Fruit fly (Drosophila melanogaster) whole organism, embryonic: ENCODE data around the gene pix.

ENCODE experiments used
- Ada2b ChIP-seq: fragments of 200-800 bp; sonication (Bioruptor generic); IDR thresholded peaks from 2 replicates; pipeline ENCODE4 v1.3.6; 2022; ENCODE audit warnings: missing biosample characterization, missing genetic modification characterization
- Atf6 ChIP-seq: fragments of 200-800 bp; sonication (Bioruptor generic); IDR thresholded peaks from 2 replicates; pipeline ENCODE4 v1.3.6; 2022; ENCODE audit warnings: missing biosample characterization, missing genetic modification characterization
- B-H2 ChIP-seq: fragments of 200-800 bp; sonication (Bioruptor generic); optimal IDR thresholded peaks from 2 replicates; lab custom pipeline; 2018; ENCODE audit warnings: missing biosample characterization, mild to moderate bottlenecking, missing genetic modification characterization
- CG12219 ChIP-seq: fragments of 200-800 bp; sonication (Bioruptor generic); optimal IDR thresholded peaks from 3 replicates; lab custom pipeline; 2018; ENCODE audit warnings: missing biosample characterization, mild to moderate bottlenecking, missing genetic modification characterization
- CG12659 ChIP-seq: fragments of 200-800 bp; sonication (Bioruptor generic); optimal IDR thresholded peaks from 3 replicates; lab custom pipeline; 2017; ENCODE audit warnings: mild to moderate bottlenecking, missing biosample characterization, missing genetic modification reagents, missing genetic modification characterization
- CG12769 ChIP-seq: fragments of 200-800 bp; sonication (Bioruptor generic); optimal IDR thresholded peaks from 2 replicates; lab custom pipeline; 2019; ENCODE audit warnings: missing biosample characterization, mild to moderate bottlenecking, missing genetic modification characterization, moderate library complexity
- CG16815 ChIP-seq: fragments of 200-800 bp; sonication (Bioruptor generic); optimal IDR thresholded peaks from 3 replicates; lab custom pipeline; 2017; ENCODE audit warnings: missing biosample characterization, mild to moderate bottlenecking, missing genetic modification characterization
- CG17361 ChIP-seq: fragments of 200-800 bp; sonication (Bioruptor generic); IDR thresholded peaks from 3 replicates; pipeline ENCODE4 v1.3.6; 2022; ENCODE audit warnings: missing biosample characterization, missing genetic modification characterization
- CG18476 ChIP-seq: fragments of 200-800 bp; sonication (Bioruptor generic); optimal IDR thresholded peaks from 2 replicates; lab custom pipeline; 2016; ENCODE audit warnings: missing biosample characterization, mild to moderate bottlenecking, missing genetic modification characterization
- CG2202 ChIP-seq: fragments of 200-800 bp; sonication (Bioruptor generic); optimal IDR thresholded peaks from 2 replicates; lab custom pipeline; 2018; ENCODE audit warnings: missing biosample characterization, mild to moderate bottlenecking, missing genetic modification characterization
- CG3847 ChIP-seq: fragments of 200-800 bp; sonication (Bioruptor generic); IDR thresholded peaks from 2 replicates; pipeline ENCODE4 v1.3.6; 2022; ENCODE audit warnings: missing biosample characterization, missing genetic modification characterization
- CG4707 ChIP-seq: fragments of 200-800 bp; sonication (Bioruptor generic); optimal IDR thresholded peaks from 2 replicates; lab custom pipeline; 2018; ENCODE audit warnings: missing biosample characterization, mild to moderate bottlenecking, missing genetic modification characterization, moderate library complexity
- CG6654 ChIP-seq: fragments of 200-800 bp; sonication (Bioruptor generic); optimal IDR thresholded peaks from 2 replicates; lab custom pipeline; 2017; ENCODE audit warnings: missing biosample characterization, mild to moderate bottlenecking, missing genetic modification characterization
- CG7556 ChIP-seq: fragments of 200-800 bp; sonication (Bioruptor generic); optimal IDR thresholded peaks from 2 replicates; lab custom pipeline; 2017; ENCODE audit warnings: missing biosample characterization, mild to moderate bottlenecking, missing genetic modification characterization
- CG7839 ChIP-seq: fragments of 200-800 bp; sonication (Bioruptor generic); optimal IDR thresholded peaks from 3 replicates; lab custom pipeline; 2018; ENCODE audit warnings: missing biosample characterization, mild to moderate bottlenecking, missing genetic modification characterization, moderate library complexity
- CG8089 ChIP-seq: fragments of 200-800 bp; sonication (Bioruptor generic); optimal IDR thresholded peaks from 3 replicates; lab custom pipeline; 2016; ENCODE audit warnings: missing biosample characterization, missing genetic modification characterization
- Dad ChIP-seq: fragments of 200-800 bp; sonication (Bioruptor generic); optimal IDR thresholded peaks from 3 replicates; lab custom pipeline; 2016; ENCODE audit warnings: missing biosample characterization, missing genetic modification characterization
- Deaf1 ChIP-seq: fragments of 200-800 bp; optimal IDR thresholded peaks from 3 replicates; lab custom pipeline; 2019; ENCODE audit warnings: missing biosample characterization, mild to moderate bottlenecking, missing genetic modification characterization, moderate library complexity
- Dip3 ChIP-seq: fragments of 200-800 bp; sonication (Bioruptor generic); optimal IDR thresholded peaks from 3 replicates; lab custom pipeline; 2016; ENCODE audit warnings: missing biosample characterization, missing genetic modification characterization
- Doc2 ChIP-seq: fragments of 200-800 bp; sonication (Bioruptor generic); IDR thresholded peaks from 2 replicates; pipeline ENCODE4 v1.3.6; 2022; ENCODE audit warnings: missing biosample characterization, missing genetic modification characterization
- E2f2 ChIP-seq: fragments of 200-800 bp; sonication (Bioruptor generic); IDR thresholded peaks from 2 replicates; pipeline ENCODE4 v1.3.6; 2022; ENCODE audit warnings: missing biosample characterization, missing genetic modification characterization
- Fer3 ChIP-seq: fragments of 200-800 bp; sonication (Bioruptor generic); optimal IDR thresholded peaks from 2 replicates; lab custom pipeline; 2018; ENCODE audit warnings: missing biosample characterization, mild to moderate bottlenecking, missing genetic modification characterization, moderate library complexity
- Hr51 ChIP-seq, 2 experiments: fragments of 200-800 bp; sonication (Bioruptor generic); optimal IDR thresholded peaks; 2 replicates in 1 of 2; 3 replicates in 1 of 2; lab custom pipeline; 2016 to 2018; ENCODE audit warnings: missing biosample characterization in 2 of 2, missing genetic modification characterization in 2 of 2, mild to moderate bottlenecking in 1 of 2, moderate library complexity in 1 of 2
- Hsf ChIP-seq: fragments of 200-800 bp; sonication (Bioruptor generic); optimal IDR thresholded peaks from 3 replicates; lab custom pipeline; 2016; ENCODE audit warnings: missing biosample characterization, missing genetic modification characterization
- Max ChIP-seq: fragments of 200-800 bp; sonication (Bioruptor generic); optimal IDR thresholded peaks from 2 replicates; lab custom pipeline; 2016; ENCODE audit warnings: missing biosample characterization, mild to moderate bottlenecking, missing genetic modification characterization
- NC2β ChIP-seq: fragments of 200-800 bp; sonication (Bioruptor generic); optimal IDR thresholded peaks from 2 replicates; lab custom pipeline; 2016; ENCODE audit warnings: missing biosample characterization, missing genetic modification characterization
- Poxn ChIP-seq: fragments of 200-800 bp; sonication (Bioruptor generic); IDR thresholded peaks from 2 replicates; pipeline ENCODE4 v1.3.6; 2022; ENCODE audit warnings: missing biosample characterization, missing genetic modification characterization
- Vsx1 ChIP-seq: fragments of 200-800 bp; sonication (Bioruptor generic); optimal IDR thresholded peaks from 2 replicates; lab custom pipeline; 2017; ENCODE audit warnings: missing biosample characterization, mild to moderate bottlenecking, missing genetic modification characterization, missing genetic modification reagents
- YL-1 ChIP-seq: fragments of 200-800 bp; sonication (Bioruptor generic); optimal IDR thresholded peaks from 3 replicates; lab custom pipeline; 2017; ENCODE audit warnings: missing biosample characterization, mild to moderate bottlenecking, missing genetic modification characterization
- bsh ChIP-seq, 2 experiments: fragments of 200-800 bp; sonication (Bioruptor generic); optimal IDR thresholded peaks; 2 replicates each; lab custom pipeline; 2017 to 2018; ENCODE audit warnings: mild to moderate bottlenecking in 2 of 2, missing biosample characterization in 2 of 2, missing genetic modification characterization in 2 of 2, moderate library complexity in 1 of 2
- caup ChIP-seq: fragments of 200-800 bp; sonication (Bioruptor generic); optimal IDR thresholded peaks from 3 replicates; lab custom pipeline; 2017; ENCODE audit warnings: missing biosample characterization, mild to moderate bottlenecking, missing genetic modification characterization, moderate library complexity; ENCODE audit not compliant: severe bottlenecking
- crol ChIP-seq: fragments of 200-800 bp; sonication (Bioruptor generic); IDR thresholded peaks from 2 replicates; pipeline ENCODE4 v1.3.6; 2022; ENCODE audit warnings: missing biosample characterization, missing genetic modification characterization
- crp ChIP-seq, 2 experiments: fragments of 200-800 bp; sonication (Bioruptor generic); optimal IDR thresholded peaks; 2 replicates in 1 of 2; 3 replicates in 1 of 2; lab custom pipeline; 2017; ENCODE audit warnings: missing biosample characterization in 2 of 2, missing genetic modification characterization in 2 of 2, mild to moderate bottlenecking in 1 of 2, moderate library complexity in 1 of 2
- fd64A ChIP-seq: fragments of 200-800 bp; sonication (Bioruptor generic); optimal IDR thresholded peaks from 3 replicates; lab custom pipeline; 2018; ENCODE audit warnings: missing biosample characterization, mild to moderate bottlenecking, missing genetic modification characterization
- fd96Cb ChIP-seq: fragments of 200-800 bp; sonication (Bioruptor generic); optimal IDR thresholded peaks from 2 replicates; lab custom pipeline; 2018; ENCODE audit warnings: missing biosample characterization, mild to moderate bottlenecking, missing genetic modification characterization, moderate library complexity
- her ChIP-seq: fragments of 200-800 bp; sonication (Bioruptor generic); optimal IDR thresholded peaks from 2 replicates; lab custom pipeline; 2016; ENCODE audit warnings: missing biosample characterization, missing genetic modification characterization
- hkb ChIP-seq, 2 experiments: fragments of 200-800 bp in 1 of 2; fragments of >200 bp in 1 of 2; sonication (Bioruptor generic) in 1 of 2; IDR thresholded peaks in 1 of 2; optimal IDR thresholded peaks in 1 of 2; 2 replicates each; pipeline versions ENCODE4 v1.3.6 to Lab custom; 2017 to 2022; ENCODE audit warnings: missing biosample characterization in 1 of 2, missing genetic modification characterization in 1 of 2
- ind ChIP-seq: fragments of 200-800 bp; sonication (Bioruptor generic); optimal IDR thresholded peaks from 3 replicates; lab custom pipeline; 2016; ENCODE audit warnings: missing biosample characterization, missing genetic modification characterization
- lab ChIP-seq: fragments of 200-800 bp; sonication (Bioruptor generic); optimal IDR thresholded peaks from 3 replicates; lab custom pipeline; 2017; ENCODE audit warnings: missing biosample characterization, missing genetic modification characterization, mild to moderate bottlenecking, moderate library complexity, missing genetic modification reagents
- maf-S ChIP-seq: fragments of 200-800 bp; sonication (Bioruptor generic); optimal IDR thresholded peaks from 2 replicates; lab custom pipeline; 2016; ENCODE audit warnings: missing biosample characterization, missing genetic modification characterization
- nau ChIP-seq: fragments of 200-800 bp; sonication (Bioruptor generic); optimal IDR thresholded peaks from 3 replicates; lab custom pipeline; 2017; ENCODE audit warnings: missing biosample characterization, mild to moderate bottlenecking, missing genetic modification characterization, missing genetic modification reagents
- nerfin-2 ChIP-seq: fragments of 200-800 bp; sonication (Bioruptor generic); IDR thresholded peaks from 2 replicates; pipeline ENCODE4 v1.3.6; 2022; ENCODE audit warnings: missing biosample characterization, missing genetic modification characterization; ENCODE audit not compliant: partially characterized antibody
- oc ChIP-seq: fragments of 200-800 bp; sonication (Bioruptor generic); optimal IDR thresholded peaks from 2 replicates; lab custom pipeline; 2018; ENCODE audit warnings: missing biosample characterization, mild to moderate bottlenecking, missing genetic modification characterization, moderate library complexity
- odd ChIP-seq: fragments of 200-800 bp; sonication (Bioruptor generic); optimal IDR thresholded peaks from 2 replicates; lab custom pipeline; 2017; ENCODE audit warnings: missing biosample characterization, mild to moderate bottlenecking, missing genetic modification characterization
- pb ChIP-seq: fragments of 200-800 bp; sonication (Bioruptor generic); optimal IDR thresholded peaks from 3 replicates; lab custom pipeline; 2016; ENCODE audit warnings: missing biosample characterization, missing genetic modification characterization
- ranshi ChIP-seq: fragments of 200-800 bp; sonication (Bioruptor generic); IDR thresholded peaks from 2 replicates; pipeline ENCODE4 v1.3.6; 2022; ENCODE audit warnings: missing biosample characterization, missing genetic modification characterization
- twi ChIP-seq: fragments of 200-800 bp; optimal IDR thresholded peaks from 2 replicates; lab custom pipeline; 2019; ENCODE audit warnings: missing biosample characterization, mild to moderate bottlenecking, missing genetic modification characterization, moderate library complexity

pix gene

dm6 chr3L:8953199-8953956 lies 21.2 kb downstream of the pix start (continued):
- TF ChIP-seq Vsx1 (GFP tag; lab: Kevin White, UChicago) = peak; percentile 80
- peak; percentile 60 for TF ChIP-seq nau (GFP tag; lab: Kevin White, UChicago)
- peak; percentile 9 for TF ChIP-seq CG2202 (tag; lab: Kevin White, UChicago)
- peak; percentile 55 for TF ChIP-seq maf-S
- peak; percentile 27 for TF ChIP-seq oc (tag; lab: Kevin White, UChicago)
- TF ChIP-seq CG7839 (tag; lab: Kevin White, UChicago) = peak; percentile 78
- peak; percentile 15 for TF ChIP-seq Dip3 (GFP tag; lab: Kevin White, UChicago)
- TF ChIP-seq Max (GFP tag; lab: Kevin White, UChicago) = peak; percentile 54
- peak; percentile 60 for TF ChIP-seq caup (GFP tag; lab: Kevin White, UChicago)
- no peak; the same call in 1 of the 2 replicates for TF ChIP-seq ranshi
- TF ChIP-seq CG12219 (GFP tag; lab: Kevin White, UChicago) = peak; percentile 56
- TF ChIP-seq odd = peak; percentile 76
- TF ChIP-seq CG6654 (GFP tag; lab: Kevin White, UChicago) = peak; percentile 39
- no peak for TF ChIP-seq Dad (GFP tag; lab: Kevin White, UChicago)
- peak; percentile 99 for TF ChIP-seq Deaf1 (tag; lab: Kevin White, UChicago)
- peak; percentile 70 for TF ChIP-seq Fer3 (tag; lab: Kevin White, UChicago)
- 0 out of 2 replicates have a peak, but pooled peaks have one; percentile 17 for TF ChIP-seq Atf6
- TF ChIP-seq NC2β = no peak
- peak; percentile 55 for TF ChIP-seq fd96Cb
- no peak for TF ChIP-seq Poxn (GFP tag; lab: Robert Waterston, UW)
- no peak for TF ChIP-seq fd64A (GFP tag; lab: Kevin White, UChicago)
- peak; percentile 84 for TF ChIP-seq CG7556
- TF ChIP-seq pb (GFP tag; lab: Kevin White, UChicago) = no peak
- 0 out of 2 replicates have a peak, but pooled peaks have one; percentile 26 for TF ChIP-seq Ada2b (GFP tag; lab: Robert Waterston, UW)
- TF ChIP-seq twi (tag; lab: Kevin White, UChicago) = no peak
- TF ChIP-seq CG12769 = peak; percentile 5
- TF ChIP-seq CG18476 (GFP tag; lab: Kevin White, UChicago) = peak; percentile 55
- no peak for TF ChIP-seq CG3847
- TF ChIP-seq E2f2 (GFP tag; lab: Robert Waterston, UW) = peak; percentile 32; the same call in 1 of the 2 replicates
- TF ChIP-seq nerfin-2 (GFP tag; lab: Robert Waterston, UW) = 0 out of 2 replicates have a peak, but pooled peaks have one; percentile 48
- TF ChIP-seq lab (GFP tag; lab: Kevin White, UChicago) = peak; percentile 72
- TF ChIP-seq CG17361 (GFP tag; lab: Robert Waterston, UW) = peak; percentile 83
- no peak for TF ChIP-seq her (GFP tag; lab: Kevin White, UChicago)
- peak; percentile 67 for TF ChIP-seq CG12659 (GFP tag; lab: Kevin White, UChicago)
- peak; percentile 34 for TF ChIP-seq CG16815 (GFP tag; lab: Kevin White, UChicago)
- peak; percentile 13 for TF ChIP-seq ind (GFP tag; lab: Kevin White, UChicago)
- no peak for TF ChIP-seq crol (GFP tag; lab: Robert Waterston, UW)
- TF ChIP-seq bsh (GFP tag; optimal IDR thresholded peaks at IDR 0.05; lab: Kevin White, UChicago) = peak; percentile 64
- peak; percentile 52 for TF ChIP-seq Hsf (GFP tag; lab: Kevin White, UChicago)
- TF ChIP-seq Doc2 = no peak
- peak; percentile 35 for TF ChIP-seq YL-1
- TF ChIP-seq crp (GFP tag; optimal IDR thresholded peaks at IDR 0.05; lab: Kevin White, UChicago) = peak in 1 of 2 experiments; percentile 52
- peak; percentile 18 for TF ChIP-seq B-H2 (GFP tag; lab: Kevin White, UChicago)
- TF ChIP-seq CG8089 (GFP tag; lab: Kevin White, UChicago) = peak; percentile 8
- TF ChIP-seq hkb (optimal IDR thresholded peaks at IDR 0.05; lab: Kevin White, UChicago) = no peak
- no peak for TF ChIP-seq hkb (GFP tag; IDR thresholded peaks at IDR 0.05; lab: Robert Waterston, UW)
- peak; percentile 96 for TF ChIP-seq CG4707 (GFP tag; lab: Kevin White, UChicago)
- peak in 1 of 2 experiments; percentile 82 for TF ChIP-seq Hr51 (GFP tag; optimal IDR thresholded peaks at IDR 0.05; lab: Kevin White, UChicago)
